Worm (Caenorhabditis elegans) whole organism, late embryonic: ENCODE data around the gene C45B11.5.

Experiments used
- C38D4.7 ChIP-seq: fragments of 200-800 bp; sonication (Bioruptor generic); optimal IDR thresholded peaks from 2 replicates; lab custom pipeline; 2018; ENCODE audit warnings: mild to moderate bottlenecking, missing genetic modification characterization, moderate library complexity, missing compliant biosample characterization
- K02D7.2 ChIP-seq: sonication (generic microtip); optimal IDR thresholded peaks from 2 replicates; lab custom pipeline; 2017; ENCODE audit warnings: mild to moderate bottlenecking, missing genetic modification characterization, missing compliant biosample characterization
- K09A11.1 ChIP-seq: sonication (generic microtip); optimal IDR thresholded peaks from 2 replicates; lab custom pipeline; 2017; ENCODE audit warnings: antibody characterized with exemption, mild to moderate bottlenecking, missing genetic modification characterization, missing compliant biosample characterization; ENCODE audit not compliant: insufficient read depth
- T23F11.4 ChIP-seq: fragments of 200-800 bp; sonication (Bioruptor generic); optimal IDR thresholded peaks from 2 replicates; lab custom pipeline; 2018; ENCODE audit warnings: mild to moderate bottlenecking, missing genetic modification characterization, missing compliant biosample characterization
- ahr-1 ChIP-seq: sonication (generic microtip); optimal IDR thresholded peaks from 2 replicates; lab custom pipeline; 2016; ENCODE audit warnings: missing genetic modification characterization, missing compliant biosample characterization
- ceh-14 ChIP-seq: sonication (generic microtip); optimal IDR thresholded peaks from 2 replicates; lab custom pipeline; 2016; ENCODE audit warnings: missing genotype, missing genetic modification characterization, missing compliant biosample characterization
- ceh-18 ChIP-seq: sonication (generic microtip); optimal IDR thresholded peaks from 2 replicates; lab custom pipeline; 2016; ENCODE audit warnings: missing genetic modification characterization, missing compliant biosample characterization
- ceh-19 ChIP-seq: fragments of 200-800 bp; sonication (Bioruptor generic); optimal IDR thresholded peaks from 2 replicates; lab custom pipeline; 2018; ENCODE audit warnings: mild to moderate bottlenecking, missing genetic modification characterization, missing compliant biosample characterization
- ceh-2 ChIP-seq: sonication (generic microtip); optimal IDR thresholded peaks from 2 replicates; lab custom pipeline; 2016; ENCODE audit warnings: missing genotype, missing genetic modification characterization, missing compliant biosample characterization
- ceh-22 ChIP-seq: sonication (generic microtip); optimal IDR thresholded peaks from 2 replicates; lab custom pipeline; 2017; ENCODE audit warnings: missing biosample characterization, missing genetic modification characterization
- ceh-31 ChIP-seq: sonication (generic microtip); optimal IDR thresholded peaks from 2 replicates; lab custom pipeline; 2016; ENCODE audit warnings: missing genetic modification characterization, missing compliant biosample characterization
- ceh-48 ChIP-seq: sonication (generic microtip); optimal IDR thresholded peaks from 2 replicates; lab custom pipeline; 2016; ENCODE audit warnings: missing genetic modification characterization, inconsistent platforms, missing compliant biosample characterization
- ceh-6 ChIP-seq: fragments of 200-800 bp; sonication (Bioruptor generic); optimal IDR thresholded peaks from 2 replicates; lab custom pipeline; 2018; ENCODE audit warnings: mild to moderate bottlenecking, missing genetic modification characterization, missing compliant biosample characterization
- dmd-4 ChIP-seq: sonication (generic microtip); optimal IDR thresholded peaks from 2 replicates; lab custom pipeline; 2016; ENCODE audit warnings: borderline replicate concordance, missing genetic modification characterization, missing compliant biosample characterization
- dve-1 ChIP-seq: sonication (generic microtip); optimal IDR thresholded peaks from 2 replicates; lab custom pipeline; 2017; ENCODE audit warnings: antibody characterized with exemption, mild to moderate bottlenecking, missing genetic modification characterization, missing compliant biosample characterization
- elt-2 ChIP-seq: sonication (generic microtip); optimal IDR thresholded peaks from 2 replicates; lab custom pipeline; 2016; ENCODE audit warnings: missing genetic modification reagents, missing genetic modification characterization, missing compliant biosample characterization
- fax-1 ChIP-seq: sonication (generic microtip); optimal IDR thresholded peaks from 2 replicates; lab custom pipeline; 2016; ENCODE audit warnings: missing genotype, missing genetic modification characterization, missing compliant biosample characterization
- gmeb-2 ChIP-seq: sonication (generic microtip); optimal IDR thresholded peaks from 2 replicates; lab custom pipeline; 2016; ENCODE audit warnings: missing genetic modification characterization, inconsistent platforms, missing compliant biosample characterization
- hlh-15 ChIP-seq: sonication (generic microtip); optimal IDR thresholded peaks from 2 replicates; lab custom pipeline; 2016; ENCODE audit warnings: missing genetic modification characterization, missing compliant biosample characterization
- hlh-6 ChIP-seq: sonication (generic microtip); optimal IDR thresholded peaks from 2 replicates; lab custom pipeline; 2016; ENCODE audit warnings: missing genotype, missing genetic modification characterization, missing compliant biosample characterization
- nhr-11 ChIP-seq: fragments of 150-350 bp; optimal IDR thresholded peaks from 2 replicates; lab custom pipeline; 2014; ENCODE audit warnings: missing biosample characterization, missing genetic modification characterization
- odd-2 ChIP-seq: sonication (generic microtip); optimal IDR thresholded peaks from 2 replicates; lab custom pipeline; 2017; ENCODE audit warnings: antibody characterized with exemption, mild to moderate bottlenecking, missing genetic modification characterization, missing compliant biosample characterization
- pat-9 ChIP-seq: fragments of 200-800 bp; sonication (Bioruptor generic); optimal IDR thresholded peaks from 2 replicates; lab custom pipeline; 2018; ENCODE audit warnings: mild to moderate bottlenecking, missing genetic modification characterization, moderate library complexity, missing compliant biosample characterization
- pha-2 ChIP-seq: sonication (generic microtip); optimal IDR thresholded peaks from 2 replicates; lab custom pipeline; 2017; ENCODE audit warnings: mild to moderate bottlenecking, missing genetic modification characterization, missing compliant biosample characterization
- pha-4 ChIP-seq: fragments of 150-350 bp; optimal IDR thresholded peaks from 2 replicates; lab custom pipeline; 2018; ENCODE audit warnings: missing biosample characterization, missing genetic modification reagents, missing genetic modification characterization
- pqm-1 ChIP-seq: sonication (generic microtip); optimal IDR thresholded peaks from 2 replicates; lab custom pipeline; 2016; ENCODE audit warnings: missing genetic modification characterization, missing compliant biosample characterization
- tbx-2 ChIP-seq: sonication (generic microtip); optimal IDR thresholded peaks from 2 replicates; lab custom pipeline; 2016; ENCODE audit warnings: missing genetic modification characterization, missing compliant biosample characterization
- unc-42 ChIP-seq: sonication (generic microtip); optimal IDR thresholded peaks from 2 replicates; lab custom pipeline; 2016; ENCODE audit warnings: missing genotype, missing genetic modification characterization, missing compliant biosample characterization
- ztf-16 ChIP-seq: sonication (generic microtip); optimal IDR thresholded peaks from 2 replicates; lab custom pipeline; 2017; ENCODE audit warnings: missing genetic modification characterization, missing compliant biosample characterization

C45B11.5 gene

ce11 chrV:11059180-11059579, 17.6 kb downstream of the C45B11.5 start, which contains the start of gene T04C12.1:
Gene T04C12.1, minus strand, starts transcription at chrV:11059269.
- TF ChIP-seq elt-2 (tag; lab: Kevin White, UChicago) (peak; percentile 45), C38D4.7 (GFP tag; lab: Kevin White, UChicago) (no peak)

- TF ChIP-seq ceh-18 (tag; lab: Kevin White, UChicago) (no peak), dve-1 (tag; lab: Kevin White, UChicago) (no peak), elt-2 (tag; lab: Kevin White, UChicago) (no peak), tbx-2 (tag; lab: Kevin White, UChicago) (no peak), ceh-48 (tag; lab: Kevin White, UChicago) (no peak), K02D7.2 (tag; lab: Kevin White, UChicago) (no peak), pqm-1 (no peak), ceh-31 (tag; lab: Kevin White, UChicago) (no peak), ahr-1 (no peak), ceh-22 (tag; lab: Kevin White, UChicago) (no peak), K09A11.1 (tag; lab: Kevin White, UChicago) (no peak), nhr-11 (tag; lab: Kevin White, UChicago) (no peak), dmd-4 (tag; lab: Kevin White, UChicago) (no peak), ztf-16 (no peak)
Observed at ce11 chrV:11060239-11060984, 18.8 kb downstream of the C45B11.5 start, which contains the start of gene T04C12.11. Gene T04C12.11, minus strand, starts transcription at chrV:11060289.

ce11 chrV:11061887-11062286, 20.3 kb downstream of the C45B11.5 start:
- no peak for TF ChIP-seq pha-2 (tag; lab: Kevin White, UChicago)
- no peak for TF ChIP-seq fax-1 (tag; lab: Kevin White, UChicago)
- TF ChIP-seq dmd-4 (tag; lab: Kevin White, UChicago), result no peak
- no peak for TF ChIP-seq C38D4.7 (GFP tag; lab: Kevin White, UChicago)
- TF ChIP-seq odd-2 (tag; lab: Kevin White, UChicago), result no peak
- no peak for TF ChIP-seq pat-9 (tag; lab: Kevin White, UChicago)

- TF ChIP-seq pha-4 (tag; lab: Kevin White, UChicago), result no peak
- no peak for TF ChIP-seq ceh-2 (tag; lab: Kevin White, UChicago)
- no peak for TF ChIP-seq ceh-14 (tag; lab: Kevin White, UChicago)
Observed at ce11 chrV:11063115-11063514, 21.5 kb downstream of the C45B11.5 start, which contains the start of gene T04C12.9. Gene T04C12.9, minus strand, starts transcription at chrV:11063215.

ce11 chrV:11065513-11065912, 23.9 kb downstream of the C45B11.5 start, which contains the start of gene nlp-80:
Gene nlp-80, minus strand, starts transcription at chrV:11065613.
- TF ChIP-seq C38D4.7 (GFP tag; lab: Kevin White, UChicago), result no peak
- TF ChIP-seq dmd-4 (tag; lab: Kevin White, UChicago), result no peak
- no peak for TF ChIP-seq pqm-1
- TF ChIP-seq ahr-1, result no peak
- no peak for TF ChIP-seq dve-1 (tag; lab: Kevin White, UChicago)
- TF ChIP-seq pha-2 (tag; lab: Kevin White, UChicago), result no peak
- no peak for TF ChIP-seq ztf-16
- TF ChIP-seq ceh-6 (GFP tag; lab: Kevin White, UChicago), result no peak
- no peak for TF ChIP-seq nhr-11 (tag; lab: Kevin White, UChicago)
- TF ChIP-seq ceh-19, result no peak
- TF ChIP-seq hlh-6 (tag; lab: Kevin White, UChicago), result no peak
- no peak for TF ChIP-seq T23F11.4 (GFP tag; lab: Kevin White, UChicago)
- TF ChIP-seq ceh-31 (tag; lab: Kevin White, UChicago), result no peak
- no peak for TF ChIP-seq gmeb-2 (tag; lab: Kevin White, UChicago)
- TF ChIP-seq fax-1 (tag; lab: Kevin White, UChicago), result no peak
- no peak for TF ChIP-seq hlh-15 (tag; lab: Kevin White, UChicago)
- no peak for TF ChIP-seq unc-42 (tag; lab: Kevin White, UChicago)
- TF ChIP-seq pha-4 (tag; lab: Kevin White, UChicago), result no peak
